Worm (Caenorhabditis elegans): ENCODE data around the gene tat-6.

DNA sequence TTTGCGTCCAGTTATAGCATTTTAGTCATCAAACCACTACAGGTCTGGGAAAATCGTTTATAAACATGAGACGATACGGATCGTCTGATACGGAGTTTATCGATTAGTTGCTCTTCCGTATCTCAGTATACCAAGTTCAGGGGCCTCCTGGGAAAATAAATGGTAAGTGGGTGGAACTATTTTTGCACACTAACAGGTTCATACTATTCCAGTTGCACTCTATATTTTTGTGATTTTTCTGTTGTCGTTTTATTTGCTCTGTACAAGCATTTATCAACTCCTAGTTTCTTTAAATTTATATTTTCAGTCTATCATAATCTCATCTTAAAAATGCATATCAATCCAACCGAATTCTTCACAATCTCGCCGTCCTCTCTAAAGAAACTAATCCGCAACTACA, 13.9 kb upstream of the tat-6 start, which contains the start of gene Y73C8C.3:
- TF ChIP-seq nhr-237 (tag; optimal IDR thresholded peaks at IDR 0.05) (no peak), elt-1 (tag; optimal IDR thresholded peaks at IDR 0.05; ENCODE audit: borderline replicate concordance, insufficient read depth) (no peak)
